Worm (Caenorhabditis elegans) whole organism, young adult: ENCODE measurements around the gene gpx-5.
A peak's percentile ranks its signal among the peaks of the same experiment; 100 is the strongest.

Experiments used
- B0336.3 ChIP-seq: fragments of 200-800 bp; sonication (Bioruptor generic); IDR thresholded peaks from 2 replicates; pipeline ENCODE4 v1.3.6; 2022; ENCODE audit warnings: missing genetic modification characterization, missing compliant biosample characterization
- F10E7.11 ChIP-seq: sonication (generic microtip); optimal IDR thresholded peaks from 2 replicates; lab custom pipeline; 2017; ENCODE audit warnings: mild to moderate bottlenecking, missing genetic modification characterization, moderate library complexity, missing compliant biosample characterization
- F22D6.2 ChIP-seq: sonication (generic microtip); optimal IDR thresholded peaks from 2 replicates; lab custom pipeline; 2016; ENCODE audit warnings: mild to moderate bottlenecking, missing genetic modification characterization, missing compliant biosample characterization
- F52B5.7 ChIP-seq: sonication (generic microtip); optimal IDR thresholded peaks from 2 replicates; lab custom pipeline; 2016; ENCODE audit warnings: mild to moderate bottlenecking, missing genetic modification characterization, missing compliant biosample characterization
- F57A8.1 ChIP-seq: fragments of 200-800 bp; sonication (Bioruptor generic); optimal IDR thresholded peaks from 2 replicates; lab custom pipeline; 2018; ENCODE audit warnings: mild to moderate bottlenecking, missing genetic modification characterization, moderate library complexity, missing compliant biosample characterization
- T26A5.8 ChIP-seq: sonication (generic microtip); optimal IDR thresholded peaks from 2 replicates; lab custom pipeline; 2016; ENCODE audit warnings: missing genetic modification characterization, missing compliant biosample characterization
- Y67H2A.10 ChIP-seq: fragments of 200-800 bp; sonication (Bioruptor generic); conservative IDR thresholded peaks from 2 replicates; pipeline ENCODE4 v1.3.6; 2022; ENCODE audit warnings: missing genetic modification reagents, missing genetic modification characterization, missing compliant biosample characterization
- Y95B8A.8 ChIP-seq: fragments of 200-800 bp; sonication (Bioruptor generic); IDR thresholded peaks from 2 replicates; pipeline ENCODE4 v1.3.6; 2022; ENCODE audit warnings: missing genetic modification reagents, missing genetic modification characterization, missing compliant biosample characterization
- aptf-3 ChIP-seq: fragments of 200-800 bp; sonication (Bioruptor generic); IDR thresholded peaks from 2 replicates; pipeline ENCODE4 v1.3.6; 2022; ENCODE audit warnings: missing genetic modification characterization, missing compliant biosample characterization
- attf-5 ChIP-seq: fragments of 200-800 bp; sonication (Bioruptor generic); optimal IDR thresholded peaks from 2 replicates; lab custom pipeline; 2018; ENCODE audit warnings: mild to moderate bottlenecking, missing genetic modification characterization, missing compliant biosample characterization
- bed-2 ChIP-seq: fragments of 200-800 bp; sonication (Bioruptor generic); IDR thresholded peaks from 2 replicates; pipeline ENCODE4 v1.3.6; 2022; ENCODE audit warnings: missing genetic modification reagents, missing genetic modification characterization, missing compliant biosample characterization
- chd-7 ChIP-seq: sonication (generic microtip); optimal IDR thresholded peaks from 2 replicates; lab custom pipeline; 2016; ENCODE audit warnings: mild to moderate bottlenecking, missing genetic modification characterization, moderate library complexity, missing compliant biosample characterization
- dpff-1 ChIP-seq: sonication (generic microtip); optimal IDR thresholded peaks from 2 replicates; lab custom pipeline; 2017; ENCODE audit warnings: mild to moderate bottlenecking, missing genetic modification characterization, missing compliant biosample characterization
- gei-17 ChIP-seq: fragments of 200-800 bp; sonication (Bioruptor generic); optimal IDR thresholded peaks from 2 replicates; lab custom pipeline; 2018; ENCODE audit warnings: mild to moderate bottlenecking, missing genetic modification characterization, missing compliant biosample characterization
- him-1 ChIP-seq: sonication (generic microtip); optimal IDR thresholded peaks from 2 replicates; lab custom pipeline; 2016; ENCODE audit warnings: missing genotype, missing genetic modification reagents, missing genetic modification characterization, missing compliant biosample characterization
- hmg-20 ChIP-seq: fragments of 200-800 bp; sonication (Bioruptor generic); IDR thresholded peaks from 2 replicates; pipeline ENCODE4 v1.3.6; 2022; ENCODE audit warnings: missing genetic modification reagents, missing genetic modification characterization, missing compliant biosample characterization
- hsf-1 ChIP-seq: fragments of 200-800 bp; sonication (Bioruptor generic); IDR thresholded peaks from 2 replicates; pipeline ENCODE4 v1.3.6; 2022; ENCODE audit warnings: missing genetic modification reagents, missing genetic modification characterization, missing compliant biosample characterization
- let-607 ChIP-seq, 2 experiments: fragments of 200-800 bp in 1 of 2; sonication (Bioruptor generic) in 1 of 2; sonication (generic microtip) in 1 of 2; optimal IDR thresholded peaks; 2 replicates each; lab custom pipeline; 2016 to 2018; ENCODE audit warnings: mild to moderate bottlenecking in 2 of 2, missing compliant biosample characterization in 2 of 2, missing genetic modification characterization in 2 of 2, moderate library complexity in 2 of 2, missing genotype in 1 of 2
- lin-40 ChIP-seq: sonication (generic microtip); optimal IDR thresholded peaks from 2 replicates; lab custom pipeline; 2016; ENCODE audit warnings: missing genetic modification characterization, mild to moderate bottlenecking, missing compliant biosample characterization, missing genotype, missing genetic modification reagents
- lin-54 ChIP-seq: fragments of 200-800 bp; sonication (Bioruptor generic); optimal IDR thresholded peaks from 2 replicates; lab custom pipeline; 2018; ENCODE audit warnings: mild to moderate bottlenecking, missing genetic modification characterization, missing compliant biosample characterization
- lir-1 ChIP-seq: fragments of 200-800 bp; sonication (Bioruptor generic); conservative IDR thresholded peaks from 2 replicates; pipeline ENCODE4 v1.3.6; 2022; ENCODE audit warnings: missing genetic modification reagents, missing genetic modification characterization, missing compliant biosample characterization
- madf-3 ChIP-seq: fragments of 200-800 bp; sonication (Bioruptor generic); IDR thresholded peaks from 2 replicates; pipeline ENCODE4 v1.3.6; 2022; ENCODE audit warnings: missing genetic modification reagents, missing genetic modification characterization, missing compliant biosample characterization
- nfya-1 ChIP-seq: sonication (generic microtip); optimal IDR thresholded peaks from 2 replicates; lab custom pipeline; 2017; ENCODE audit warnings: antibody characterized with exemption, missing compliant biosample characterization, missing genetic modification characterization, borderline replicate concordance; ENCODE audit not compliant: insufficient read depth
- nfya-2 ChIP-seq: fragments of 200-800 bp; sonication (Bioruptor generic); IDR thresholded peaks from 2 replicates; pipeline ENCODE4 v1.3.6; 2022; ENCODE audit warnings: missing genetic modification reagents, missing genetic modification characterization, missing compliant biosample characterization
- nhr-120 ChIP-seq: fragments of 200-800 bp; sonication (Bioruptor generic); IDR thresholded peaks from 2 replicates; pipeline ENCODE4 v1.3.6; 2022; ENCODE audit warnings: missing genetic modification characterization, missing compliant biosample characterization
- nhr-80 ChIP-seq: sonication (generic microtip); optimal IDR thresholded peaks from 2 replicates; lab custom pipeline; 2016; ENCODE audit warnings: missing genetic modification characterization, missing compliant biosample characterization
- pha-4 ChIP-seq: fragments of 150-350 bp; sonication (generic microtip); optimal IDR thresholded peaks from 2 replicates; lab custom pipeline; 2014; ENCODE audit warnings: missing biosample characterization, missing genetic modification reagents, missing genetic modification characterization
- rec-8 ChIP-seq, 2 experiments: sonication (generic microtip); optimal IDR thresholded peaks; 2 replicates each; lab custom pipeline; 2016; ENCODE audit warnings: mild to moderate bottlenecking in 2 of 2, missing genetic modification characterization in 2 of 2, missing genetic modification reagents in 2 of 2, missing genotype in 2 of 2, missing biosample characterization in 1 of 2, missing compliant biosample characterization in 1 of 2, moderate library complexity in 1 of 2
- rpc-1 ChIP-seq, 2 experiments: fragments of 150-350 bp in 1 of 2; sonication (generic microtip) in 1 of 2; optimal IDR thresholded peaks; 2 replicates each; lab custom pipeline; 2014 to 2018; ENCODE audit warnings: missing biosample characterization in 1 of 2, missing genetic modification characterization in 1 of 2, missing genetic modification reagents in 1 of 2, missing genotype in 1 of 2
- snpc-4 ChIP-seq, 5 experiments: fragments of 150-350 bp in 1 of 5; sonication (generic microtip) in 4 of 5; optimal IDR thresholded peaks; 2 replicates each; lab custom pipeline; 2014 to 2018; ENCODE audit warnings: missing genetic modification characterization in 5 of 5, missing biosample characterization in 3 of 5, antibody characterized with exemption in 2 of 5, mild to moderate bottlenecking in 2 of 5, missing compliant biosample characterization in 2 of 5, missing genotype in 2 of 5, moderate library complexity in 2 of 5, missing genetic modification reagents in 1 of 5
- somi-1 ChIP-seq: fragments of 200-800 bp; sonication (Bioruptor generic); optimal IDR thresholded peaks from 2 replicates; lab custom pipeline; 2018; ENCODE audit warnings: mild to moderate bottlenecking, missing genetic modification characterization, missing compliant biosample characterization
- tbp1 ChIP-seq: fragments of 200-800 bp; sonication (Bioruptor generic); optimal IDR thresholded peaks from 2 replicates; lab custom pipeline; 2018; ENCODE audit warnings: mild to moderate bottlenecking, missing genetic modification characterization, missing compliant biosample characterization
- tlf-1 ChIP-seq: fragments of 200-800 bp; sonication (Bioruptor generic); optimal IDR thresholded peaks from 2 replicates; lab custom pipeline; 2018; ENCODE audit warnings: mild to moderate bottlenecking, missing genetic modification characterization, missing compliant biosample characterization
- zfh-2 ChIP-seq: fragments of 200-800 bp; sonication (Bioruptor generic); conservative IDR thresholded peaks from 2 replicates; pipeline ENCODE4 v1.3.6; 2022; ENCODE audit warnings: missing genetic modification reagents, missing genetic modification characterization, missing compliant biosample characterization
- ztf-28 ChIP-seq: fragments of 200-800 bp; sonication (Bioruptor generic); IDR thresholded peaks from 2 replicates; pipeline ENCODE4 v1.3.6; 2022; ENCODE audit warnings: missing genetic modification reagents, missing genetic modification characterization, missing compliant biosample characterization

gpx-5 gene

ce11 chrX:9566429-9566828 lies 18.0 kb upstream of the gpx-5 start, which contains the start of gene F49E2.2:
Gene F49E2.2 (plus strand): TSS chrX:9566729.
- TF ChIP-seq nhr-120 (no peak), ztf-28 (no peak), nfya-1 (tag; lab: Kevin White, UChicago) (no peak), F57A8.1 (GFP tag; lab: Kevin White, UChicago) (no peak), F22D6.2 (tag; lab: Kevin White, UChicago) (no peak), gei-17 (no peak)

ce11 chrX:9568574-9568973 lies 15.9 kb upstream of the gpx-5 start:
- TF ChIP-seq nhr-80 (tag; lab: Kevin White, UChicago) (peak; percentile 91), B0336.3 (GFP tag; lab: Robert Waterston, UW) (no peak)

- no peak for TF ChIP-seq dpff-1
- TF ChIP-seq Y95B8A.8 (GFP tag; lab: Robert Waterston, UW) = no peak
- TF ChIP-seq, all 124 proteins: peak for 0
Measured at ce11 chrX:9576928-9577327, 7.5 kb upstream of the gpx-5 start, which contains the start of gene glb-17. Gene glb-17 (minus strand): TSS chrX:9577028.

ce11 chrX:9585584-9586166 lies 1.2 kb downstream of the gpx-5 start:
- TF ChIP-seq rec-8 (tag; optimal IDR thresholded peaks at IDR 0.05; lab: Kevin White, UChicago) (no peak), F10E7.11 (tag; lab: Kevin White, UChicago) (no peak), chd-7 (tag; lab: Kevin White, UChicago) (no peak), attf-5 (GFP tag; lab: Kevin White, UChicago) (no peak), aptf-3 (GFP tag; lab: Robert Waterston, UW) (no peak), Y67H2A.10 (no peak), F22D6.2 (tag; lab: Kevin White, UChicago) (no peak), hmg-20 (GFP tag; lab: Robert Waterston, UW) (no peak), F52B5.7 (tag; lab: Kevin White, UChicago) (no peak), tlf-1 (no peak), T26A5.8 (tag; lab: Kevin White, UChicago) (no peak), rpc-1 (optimal IDR thresholded peaks at IDR 0.05; lab: Kevin White, UChicago) (no peak), rpc-1 (tag; optimal IDR thresholded peaks at IDR 0.05; lab: Kevin White, UChicago) (no peak), zfh-2 (GFP tag; lab: Robert Waterston, UW) (no peak), nhr-80 (tag; lab: Kevin White, UChicago) (no peak), lin-40 (tag; lab: Kevin White, UChicago) (no peak), lin-54 (GFP tag; lab: Kevin White, UChicago) (no peak), somi-1 (GFP tag; lab: Kevin White, UChicago) (no peak), tbp1 (no peak), Y95B8A.8 (GFP tag; lab: Robert Waterston, UW) (no peak)

- TF ChIP-seq nfya-2 (GFP tag; lab: Robert Waterston, UW) (no peak), snpc-4 (GFP tag; optimal IDR thresholded peaks at IDR 0.05; lab: Kevin White, UChicago) (no peak), snpc-4 (tag; optimal IDR thresholded peaks at IDR 0.05; lab: Kevin White, UChicago) (no peak), hsf-1 (GFP tag; lab: Robert Waterston, UW) (no peak), pha-4 (tag; lab: Kevin White, UChicago) (no peak), nhr-120 (no peak), lir-1 (no peak), bed-2 (GFP tag; lab: Robert Waterston, UW) (no peak), madf-3 (no peak), let-607 (tag; optimal IDR thresholded peaks at IDR 0.05; lab: Kevin White, UChicago) (no peak), him-1 (tag; lab: Kevin White, UChicago) (no peak)
Measured at ce11 chrX:9587642-9588041, 3.2 kb downstream of the gpx-5 start, which contains the start of gene gpx-3. Gene gpx-3 (plus strand): TSS chrX:9587942.
